Worm (Caenorhabditis elegans): ENCODE measurements around the gene srd-11.

- TF ChIP-seq F49E8.2 (tag; optimal IDR thresholded peaks at IDR 0.05; ENCODE audit: borderline replicate concordance) = no peak
- TF ChIP-seq nhr-11 (tag; optimal IDR thresholded peaks at IDR 0.05) = no peak
- peak; percentile 37 for TF ChIP-seq hlh-30 (tag; optimal IDR thresholded peaks at IDR 0.05; ENCODE audit: insufficient read depth)
- TF ChIP-seq rbr-2 (tag; optimal IDR thresholded peaks at IDR 0.05) = peak; percentile 20
- no peak for TF ChIP-seq nhr-10 (tag; optimal IDR thresholded peaks at IDR 0.05)
- TF ChIP-seq unc-130 (GFP tag; optimal IDR thresholded peaks at IDR 0.05) = no peak
Observed at ce11 chrV:13664340-13664916, 44.8 kb upstream of the srd-11 start.

All from whole organism, L4 larva.